Fruit fly (Drosophila melanogaster) ovary, adult (tissue): ENCODE data around the gene Trl.

Experiments
- CG17801 ChIP-seq: fragments of 200-800 bp; optimal IDR thresholded peaks from 2 replicates; lab custom pipeline; 2019; ENCODE audit warnings: missing biosample characterization, mild to moderate bottlenecking, missing genetic modification characterization, moderate library complexity; ENCODE audit not compliant: partially characterized antibody

The Trl gene

dm6 chr3L:14756724-14757463 is 4.0 kb downstream of the Trl start:
- peak; percentile 61 for TF ChIP-seq CG17801 (GFP tag; lab: Kevin White, UChicago)

DNA sequence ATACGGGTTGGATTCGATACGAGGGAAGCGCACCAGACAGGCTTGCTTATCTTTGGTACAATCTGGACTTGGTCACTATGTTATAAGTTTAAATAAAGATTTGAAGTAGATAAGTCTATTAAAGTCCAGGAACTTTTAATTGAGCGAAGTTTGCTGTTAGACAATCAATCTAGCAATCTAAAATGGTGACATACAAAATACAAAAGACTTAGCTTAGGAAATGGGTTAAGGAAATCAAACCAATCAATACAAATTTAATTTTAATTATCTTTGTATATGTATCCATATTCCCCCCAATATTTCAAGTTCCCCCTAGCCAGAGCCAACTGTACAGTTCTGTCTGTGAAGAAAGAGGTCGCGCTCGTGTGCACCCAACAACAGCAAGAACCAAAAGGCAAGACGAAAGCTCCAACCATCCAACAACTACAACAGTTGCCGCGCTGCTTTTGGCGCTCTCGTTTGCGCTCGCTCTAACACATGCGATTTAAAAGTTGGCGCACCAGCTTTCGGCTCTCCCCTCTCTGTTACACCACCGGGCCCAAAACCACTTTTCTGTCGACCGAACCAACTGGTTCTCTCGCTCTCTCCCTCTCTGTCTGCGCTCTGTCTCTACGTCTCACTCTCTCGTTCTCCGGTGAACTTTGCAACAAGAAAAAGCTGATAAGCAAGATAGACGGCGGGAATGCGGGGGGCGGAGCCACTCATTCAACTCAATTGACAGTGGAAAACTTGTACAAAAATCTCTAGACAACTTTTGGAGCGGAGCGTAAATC is 4.7 kb downstream of the Trl start:
- peak; percentile 7 for TF ChIP-seq CG17801 (GFP tag; lab: Kevin White, UChicago)

DNA sequence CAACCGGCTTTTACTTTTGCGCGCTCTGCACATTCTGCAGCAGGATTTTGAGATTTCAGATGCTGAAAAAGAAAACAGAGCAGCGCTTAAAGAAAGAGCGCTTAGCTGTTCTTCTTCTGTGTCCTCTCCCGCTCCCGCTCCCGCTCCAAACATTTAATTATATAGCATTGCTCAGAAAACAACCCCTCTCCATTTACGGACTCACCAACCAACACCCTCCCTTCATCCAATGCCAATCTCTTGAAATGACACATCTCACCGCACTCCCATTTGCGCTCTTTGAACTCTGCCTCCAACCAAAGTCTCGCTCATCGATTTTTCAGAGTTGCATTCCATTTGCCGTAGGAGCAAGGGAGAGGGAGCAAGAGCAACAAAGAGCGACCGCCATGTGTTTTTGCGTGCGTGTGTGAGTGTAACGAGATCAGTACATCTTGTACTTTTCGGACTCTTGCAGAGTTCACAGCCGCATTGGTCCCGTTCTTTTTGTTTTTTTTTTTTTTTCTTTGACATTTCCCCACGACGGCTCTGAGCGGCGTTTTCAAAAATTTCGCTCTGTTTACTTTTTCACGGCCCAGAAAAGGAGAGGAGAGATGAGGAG is 5.7 kb downstream of the Trl start:
- no peak for TF ChIP-seq CG17801 (GFP tag; lab: Kevin White, UChicago)

DNA sequence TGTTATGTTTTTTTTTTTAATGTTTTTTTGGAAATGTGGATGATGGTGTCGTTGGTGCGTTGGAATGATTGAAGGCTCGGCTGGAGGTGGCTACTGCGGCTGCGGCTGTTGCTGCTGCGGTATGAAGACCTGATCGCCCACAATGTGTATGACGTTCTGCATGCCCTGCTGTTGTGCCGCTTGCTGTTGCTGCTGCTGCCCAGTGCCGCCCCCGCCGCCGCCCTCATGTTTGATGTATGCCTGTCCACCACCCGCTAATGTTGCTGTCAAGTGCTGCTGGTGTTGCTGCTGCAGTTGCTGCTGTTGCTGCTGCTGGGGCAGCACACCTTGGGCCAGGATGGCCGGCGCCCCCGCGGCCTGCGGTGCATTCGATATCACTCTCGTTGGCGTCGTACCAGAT is 8.0 kb downstream of the Trl start:
- no peak for TF ChIP-seq CG17801 (GFP tag; lab: Kevin White, UChicago)

- TF ChIP-seq CG17801 (GFP tag; lab: Kevin White, UChicago), result no peak
These were observed 9.7 kb downstream of the Trl start for dm6 chr3L:14751056-14751671.

dm6 chr3L:14743106-14743692 is 17.6 kb downstream of the Trl start:
- no peak for TF ChIP-seq CG17801 (GFP tag; lab: Kevin White, UChicago)

- no peak for TF ChIP-seq CG17801 (GFP tag; lab: Kevin White, UChicago)
These were observed 27.4 kb downstream of the Trl start, which contains the start of gene CG13471 for dm6 chr3L:14733417-14733816. TSS of gene CG13471 (minus strand) at chr3L:14733517.

- no peak for TF ChIP-seq CG17801 (GFP tag; lab: Kevin White, UChicago)
These were observed 29.1 kb downstream of the Trl start for dm6 chr3L:14731790-14732189.

dm6 chr3L:14728460-14728859 is 32.4 kb downstream of the Trl start, which contains the start of gene CG13473:
TSS of gene CG13473 (plus strand) at chr3L:14728760.
- no peak for TF ChIP-seq CG17801 (GFP tag; lab: Kevin White, UChicago)

DNA sequence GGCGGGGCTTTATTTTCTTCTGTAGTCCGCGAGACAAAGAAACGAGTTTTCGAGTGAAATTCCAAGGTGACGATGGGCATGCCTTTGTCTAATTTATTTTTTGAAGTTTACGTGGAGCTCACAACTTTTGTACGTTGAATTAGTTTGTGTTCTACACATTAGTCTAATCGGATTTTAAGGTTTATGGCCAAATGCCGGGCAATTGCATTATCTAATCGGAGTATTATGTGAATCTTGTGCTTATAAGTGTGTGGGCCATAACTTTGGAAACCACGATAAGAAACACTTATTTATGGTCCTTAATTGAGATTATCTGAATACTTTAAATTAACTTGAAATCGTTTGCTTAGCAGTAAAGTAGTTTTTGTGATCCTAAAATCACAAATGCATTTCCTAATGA is 48.0 kb downstream of the Trl start:
- no peak for TF ChIP-seq CG17801 (GFP tag; lab: Kevin White, UChicago)

DNA sequence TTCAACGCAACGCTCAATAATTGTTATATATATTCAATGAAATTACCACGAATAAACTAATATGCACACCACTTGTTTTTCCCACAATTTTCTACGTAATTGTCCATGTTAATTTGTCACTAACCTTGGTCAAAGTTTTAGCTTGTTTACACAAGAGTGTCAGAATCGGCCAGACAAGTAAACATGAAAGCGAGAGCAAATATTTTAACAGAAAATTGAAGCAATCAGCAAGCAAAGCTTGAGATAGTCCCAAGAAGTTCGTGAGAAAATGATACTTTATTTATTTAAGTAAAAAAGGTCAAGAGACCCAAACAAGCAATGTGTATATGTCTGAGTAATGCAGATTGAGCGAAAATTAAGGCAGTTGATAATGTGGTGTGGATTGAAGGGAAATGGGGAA is 52.8 kb downstream of the Trl start:
- TF ChIP-seq CG17801 (GFP tag; lab: Kevin White, UChicago), result no peak

dm6 chr3L:14706461-14706880 is 54.4 kb downstream of the Trl start:
- peak; percentile 24 for TF ChIP-seq CG17801 (GFP tag; lab: Kevin White, UChicago)

dm6 chr3L:14705164-14705563 is 55.7 kb downstream of the Trl start, which contains the start of gene CG13476:
TSS of gene CG13476 (plus strand) at chr3L:14705464.
- no peak for TF ChIP-seq CG17801 (GFP tag; lab: Kevin White, UChicago)

dm6 chr3L:14701578-14701977 is 59.3 kb downstream of the Trl start, which contains the start of gene CG17177:
TSS of gene CG17177 (minus strand) at chr3L:14701678.
- no peak for TF ChIP-seq CG17801 (GFP tag; lab: Kevin White, UChicago)
